Fruit fly (Drosophila melanogaster): Measurements from ENCODE around the gene Sox21b.

dm6 chr3L:14064065-14064414, 67.1 kb downstream of the Sox21b start:
- TF ChIP-seq psq (optimal IDR thresholded peaks at IDR 0.05): no peak
- no peak for TF ChIP-seq usp (GFP tag; optimal IDR thresholded peaks at IDR 0.05)
- no peak for TF ChIP-seq CG8478 (optimal IDR thresholded peaks at IDR 0.05)
- TF ChIP-seq pan (optimal IDR thresholded peaks at IDR 0.05): no peak
- no peak for TF ChIP-seq EcR (GFP tag; optimal IDR thresholded peaks at IDR 0.05)
- TF ChIP-seq Dll (optimal IDR thresholded peaks at IDR 0.05): no peak

Data from whole organism.